Worm (Caenorhabditis elegans): ENCODE results near the gene cpf-2.

The cpf-2 gene

DNA sequence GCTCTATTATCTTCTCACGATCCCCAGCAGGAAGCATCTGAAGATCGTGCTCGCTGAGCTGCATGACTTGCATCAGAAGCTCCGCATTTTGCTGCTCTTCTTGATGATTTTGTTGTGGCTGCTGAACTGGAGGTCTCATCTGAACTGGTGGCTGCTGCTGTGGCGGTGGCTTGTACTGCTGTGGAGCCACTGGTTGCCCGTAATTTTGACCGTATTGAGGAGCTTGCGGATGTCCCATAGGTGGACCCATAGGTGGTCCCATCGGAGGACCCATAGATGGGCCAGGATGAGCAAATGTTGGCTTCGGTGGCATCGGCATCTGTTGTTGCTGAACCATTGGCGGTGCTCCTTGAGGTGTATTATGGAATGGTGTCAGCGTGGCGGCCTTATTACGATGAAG is 1.6 kb downstream of the cpf-2 start:
- TF ChIP-seq C16A3.4 (tag; optimal IDR thresholded peaks at IDR 0.05): no peak
- no peak for TF ChIP-seq efl-3 (GFP tag; optimal IDR thresholded peaks at IDR 0.05)
- TF ChIP-seq nhr-85 (tag): no peak
- TF ChIP-seq snpc-4 (tag; optimal IDR thresholded peaks at IDR 0.05): no peak
- no peak for TF ChIP-seq mdl-1 (tag; optimal IDR thresholded peaks at IDR 0.05)
- no peak for TF ChIP-seq unc-130 (tag; optimal IDR thresholded peaks at IDR 0.05)
- no peak for TF ChIP-seq hpl-2 (GFP tag; optimal IDR thresholded peaks at IDR 0.05)
- no peak for TF ChIP-seq C34B4.2 (tag; optimal IDR thresholded peaks at IDR 0.05)
- no peak for TF ChIP-seq nhr-84 (tag; optimal IDR thresholded peaks at IDR 0.05)
- no peak for TF ChIP-seq irx-1 (tag; optimal IDR thresholded peaks at IDR 0.05)
- no peak for TF ChIP-seq fkh-10 (GFP tag; optimal IDR thresholded peaks at IDR 0.05)
- no peak for TF ChIP-seq mab-9 (GFP tag; IDR thresholded peaks at IDR 0.05)
- TF ChIP-seq lin-13 (GFP tag; optimal IDR thresholded peaks at IDR 0.05): no peak
- no peak for TF ChIP-seq ceh-8 (GFP tag; optimal IDR thresholded peaks at IDR 0.05)
- TF ChIP-seq zag-1 (tag; optimal IDR thresholded peaks at IDR 0.05): no peak

DNA sequence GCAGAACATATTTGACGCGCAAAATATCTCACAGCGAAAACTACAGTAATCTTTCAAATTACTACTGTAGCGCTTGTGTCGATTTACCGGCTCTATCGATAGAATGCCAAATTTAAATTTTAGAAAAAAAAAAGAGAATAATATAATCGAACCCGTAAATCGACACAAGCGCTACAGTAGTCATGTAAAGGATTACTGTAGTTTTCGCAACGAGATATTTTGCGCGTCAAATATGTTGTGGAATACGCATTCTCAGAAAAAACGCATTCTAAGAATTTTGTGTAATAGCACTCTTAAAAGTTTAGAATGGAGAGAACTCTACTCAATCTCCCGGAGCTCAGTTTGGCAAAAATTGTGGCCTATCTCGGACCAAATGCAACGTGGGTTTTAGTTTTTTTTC is 3.1 kb downstream of the cpf-2 start, which contains the start of gene F56A8.5:
Gene F56A8.5, plus strand, starts transcription at position 301 of the 400 bp plus-strand sequence.
- no peak for TF ChIP-seq ama-1 (optimal IDR thresholded peaks at IDR 0.05)
- no peak for TF ChIP-seq snu-23 (GFP tag; optimal IDR thresholded peaks at IDR 0.05)
- TF ChIP-seq nhr-71 (tag; optimal IDR thresholded peaks at IDR 0.05): no peak
- TF ChIP-seq C34B4.2 (tag; optimal IDR thresholded peaks at IDR 0.05): no peak
- no peak for TF ChIP-seq egl-13 (tag; optimal IDR thresholded peaks at IDR 0.05)
- no peak for TF ChIP-seq fkh-8 (tag; optimal IDR thresholded peaks at IDR 0.05)
- no peak for TF ChIP-seq tlp-1 (tag; optimal IDR thresholded peaks at IDR 0.05)
- TF ChIP-seq zip-4 (GFP tag; optimal IDR thresholded peaks at IDR 0.05): no peak
- no peak for TF ChIP-seq Y116A8C.19 (tag; optimal IDR thresholded peaks at IDR 0.05; ENCODE audit: borderline replicate concordance)
- no peak for TF ChIP-seq ceh-63 (GFP tag; optimal IDR thresholded peaks at IDR 0.05)

DNA sequence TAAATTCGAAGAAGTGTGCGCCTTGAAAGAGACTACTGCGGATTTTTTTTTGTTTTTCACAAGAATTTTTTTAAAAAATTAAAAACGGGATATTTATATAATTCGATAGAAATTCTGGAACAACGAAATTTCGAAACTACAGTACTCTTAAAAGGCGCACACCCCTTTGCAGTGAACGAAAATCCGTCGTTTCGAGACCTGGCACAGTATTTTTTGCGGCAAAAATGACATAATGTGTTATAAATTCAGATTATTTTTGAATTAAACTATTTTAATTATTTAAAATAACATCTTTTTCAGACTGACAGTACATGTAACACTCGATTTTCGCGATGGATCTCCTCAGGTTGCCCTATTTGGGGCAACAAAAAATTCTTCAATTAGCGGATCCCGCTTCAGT is 5.7 kb downstream of the cpf-2 start, which contains the start of gene F56A8.4:
Gene F56A8.4, plus strand, starts transcription at position 301 of the 400 bp plus-strand sequence.
- TF ChIP-seq isw-1 (GFP tag; IDR thresholded peaks at IDR 0.05) (no peak), ceh-90 (tag; optimal IDR thresholded peaks at IDR 0.05) (no peak), ceh-8 (GFP tag; optimal IDR thresholded peaks at IDR 0.05) (no peak), mab-9 (GFP tag; IDR thresholded peaks at IDR 0.05) (no peak), rnt-1 (tag; optimal IDR thresholded peaks at IDR 0.05) (no peak), nhr-71 (tag; optimal IDR thresholded peaks at IDR 0.05) (no peak), ama-1 (optimal IDR thresholded peaks at IDR 0.05) (no peak)

DNA sequence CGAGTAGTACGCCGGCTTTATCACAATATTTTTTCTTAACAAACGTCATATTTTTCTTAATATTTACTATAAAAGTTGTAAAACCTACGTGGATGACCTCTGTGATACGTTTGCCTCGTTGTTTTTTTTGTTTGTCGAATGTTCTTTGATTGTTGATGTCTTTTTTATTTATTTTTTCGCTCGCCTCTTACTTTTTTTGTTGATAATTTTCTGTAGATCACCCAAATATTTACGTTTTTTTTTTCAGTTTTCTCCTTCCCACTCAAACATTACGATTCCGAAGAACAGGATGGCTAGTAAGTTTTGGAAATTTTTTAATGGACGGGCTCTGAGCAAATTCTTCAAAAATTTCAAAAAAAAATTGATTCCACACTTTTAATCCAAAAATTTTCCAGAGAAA is 8.3 kb downstream of the cpf-2 start:
- TF ChIP-seq efl-1 (optimal IDR thresholded peaks at IDR 0.05): no peak
- peak in 1 of 2 experiments; percentile 74 for TF ChIP-seq efl-1 (GFP tag; optimal IDR thresholded peaks at IDR 0.05 in 1 of 2)
- no peak for TF ChIP-seq pag-3 (tag; optimal IDR thresholded peaks at IDR 0.05; ENCODE audit: borderline replicate concordance, insufficient read depth)

DNA sequence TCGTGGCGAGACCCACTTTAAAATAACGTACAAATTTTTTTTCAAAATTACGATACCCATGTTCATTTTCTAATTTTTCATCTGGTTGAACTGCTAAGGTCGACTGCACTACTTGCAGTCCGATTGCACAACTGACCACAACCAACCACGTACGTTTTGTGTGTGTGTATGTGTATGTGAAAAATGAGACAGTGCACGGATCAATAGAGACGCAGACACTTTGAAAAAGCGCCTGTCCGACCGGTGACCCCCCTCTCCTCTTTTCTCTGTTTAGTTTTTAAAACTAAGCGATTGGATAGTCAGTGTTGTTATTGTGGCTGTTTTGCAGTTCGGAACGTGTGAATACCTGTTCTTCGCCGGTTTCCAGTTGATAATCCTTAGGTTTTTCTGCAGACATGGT is 9.9 kb downstream of the cpf-2 start:
- TF ChIP-seq skn-1 (tag; optimal IDR thresholded peaks at IDR 0.05): no peak
- TF ChIP-seq nhr-11 (tag; optimal IDR thresholded peaks at IDR 0.05): no peak
- peak; percentile 20 for TF ChIP-seq nhr-20 (tag; optimal IDR thresholded peaks at IDR 0.05)
- TF ChIP-seq sptf-1 (tag; optimal IDR thresholded peaks at IDR 0.05): no peak
- TF ChIP-seq hpl-2 (GFP tag; optimal IDR thresholded peaks at IDR 0.05): no peak
- peak; percentile 46 for TF ChIP-seq snu-23 (GFP tag; optimal IDR thresholded peaks at IDR 0.05)
- no peak for TF ChIP-seq lin-15B (tag; optimal IDR thresholded peaks at IDR 0.05)
- peak; percentile 37 for TF ChIP-seq nhr-71 (tag; optimal IDR thresholded peaks at IDR 0.05)
- no peak for TF ChIP-seq mdl-1 (tag; optimal IDR thresholded peaks at IDR 0.05)
- TF ChIP-seq rnt-1 (tag; optimal IDR thresholded peaks at IDR 0.05): peak; percentile 61
- TF ChIP-seq aha-1 (tag; optimal IDR thresholded peaks at IDR 0.05): no peak
- TF ChIP-seq aly-2 (tag; optimal IDR thresholded peaks at IDR 0.05): no peak
- peak; percentile 14 for TF ChIP-seq blmp-1 (tag; optimal IDR thresholded peaks at IDR 0.05)
- no peak for TF ChIP-seq efl-3 (GFP tag; optimal IDR thresholded peaks at IDR 0.05)
- TF ChIP-seq elt-3 (tag; optimal IDR thresholded peaks at IDR 0.05): peak in 1 of 6 experiments; percentile 24
- TF ChIP-seq nhr-77 (tag; optimal IDR thresholded peaks at IDR 0.05): no peak
- peak; percentile 35 for TF ChIP-seq mep-1 (tag; optimal IDR thresholded peaks at IDR 0.05)
- peak in 2 of 3 experiments; percentile 19 to 24 for TF ChIP-seq dpl-1 (GFP tag; optimal IDR thresholded peaks at IDR 0.05)
- TF ChIP-seq lin-14 (GFP tag; optimal IDR thresholded peaks at IDR 0.05): peak; percentile 82
- TF ChIP-seq lsy-2 (tag; optimal IDR thresholded peaks at IDR 0.05): peak in 1 of 2 experiments; percentile 16
- TF ChIP-seq xbp-1 (tag; optimal IDR thresholded peaks at IDR 0.05): no peak
- peak; percentile 6 to 16 for TF ChIP-seq lin-35 (GFP tag; optimal IDR thresholded peaks at IDR 0.05)
- no peak for TF ChIP-seq C04F5.9 (tag; optimal IDR thresholded peaks at IDR 0.05)
- TF ChIP-seq isw-1 (GFP tag; IDR thresholded peaks at IDR 0.05): no peak

Data from whole organism, L1 larva.